Worm (Caenorhabditis elegans) whole organism, L2 larva: ENCODE data around the gene irk-1.

Experiments
- elt-3 ChIP-seq: sonication (generic microtip); optimal IDR thresholded peaks from 2 replicates; lab custom pipeline; 2017; ENCODE audit warnings: missing biosample characterization, missing genetic modification characterization
- nhr-10 ChIP-seq: sonication (generic microtip); optimal IDR thresholded peaks from 2 replicates; lab custom pipeline; 2017; ENCODE audit warnings: missing biosample characterization, missing genetic modification characterization
- unc-55 ChIP-seq: fragments of 150-350 bp; sonication (generic microtip); optimal IDR thresholded peaks from 3 replicates; lab custom pipeline; 2014; ENCODE audit warnings: missing biosample characterization, missing genetic modification reagents, missing genetic modification characterization
- ztf-11 ChIP-seq: sonication (generic microtip); optimal IDR thresholded peaks from 2 replicates; lab custom pipeline; 2017; ENCODE audit warnings: missing biosample characterization, missing genetic modification characterization

- TF ChIP-seq nhr-10 (tag; lab: Kevin White, UChicago) = no peak
- TF ChIP-seq ztf-11 (tag; lab: Kevin White, UChicago) = no peak
- TF ChIP-seq elt-3 (tag; lab: Kevin White, UChicago) = no peak
- TF ChIP-seq unc-55 (GFP tag; lab: Kevin White, UChicago) = no peak
These were observed 35.0 kb downstream of the irk-1 start for ce11 chrX:6742891-6743290.
